Fruit fly (Drosophila melanogaster): ENCODE data around the gene CG17239.

Gene CG17239

dm6 chr2L:2252241-2252640 lies at the start of gene CG17239:
TSS of gene CG17239 (minus strand) at chr2L:2252341.
- TF ChIP-seq D1 (tag; optimal IDR thresholded peaks at IDR 0.05) (no peak), CG32121 (GFP tag; IDR thresholded peaks at IDR 0.05) (no peak), CG9948 (tag; optimal IDR thresholded peaks at IDR 0.05) (no peak), Pif1A (GFP tag; optimal IDR thresholded peaks at IDR 0.05) (no peak), CG4496 (GFP tag; IDR thresholded peaks at IDR 0.05) (no peak), rn (GFP tag; IDR thresholded peaks at IDR 0.05) (no peak), EcR (GFP tag; optimal IDR thresholded peaks at IDR 0.05) (no peak), gl (tag; optimal IDR thresholded peaks at IDR 0.05) (no peak), CG10348 (GFP tag; IDR thresholded peaks at IDR 0.05) (no peak), CG17806 (tag; optimal IDR thresholded peaks at IDR 0.05) (no peak), CG12605 (GFP tag; IDR thresholded peaks at IDR 0.05) (no peak), Pif1B (GFP tag; optimal IDR thresholded peaks at IDR 0.05) (no peak)

- TF ChIP-seq CG8301 (tag; optimal IDR thresholded peaks at IDR 0.05) (no peak), CG32121 (GFP tag; IDR thresholded peaks at IDR 0.05) (no peak), CG12605 (GFP tag; IDR thresholded peaks at IDR 0.05) (no peak), D1 (tag; optimal IDR thresholded peaks at IDR 0.05) (no peak), CG10348 (GFP tag; IDR thresholded peaks at IDR 0.05) (no peak), CG15710 (tag; optimal IDR thresholded peaks at IDR 0.05) (no peak)
Observed at dm6 chr2L:2299803-2300202, 47.7 kb upstream of the CG17239 start, which contains the start of gene CG31949. TSS of gene CG31949 (plus strand) at chr2L:2300103.

DNA sequence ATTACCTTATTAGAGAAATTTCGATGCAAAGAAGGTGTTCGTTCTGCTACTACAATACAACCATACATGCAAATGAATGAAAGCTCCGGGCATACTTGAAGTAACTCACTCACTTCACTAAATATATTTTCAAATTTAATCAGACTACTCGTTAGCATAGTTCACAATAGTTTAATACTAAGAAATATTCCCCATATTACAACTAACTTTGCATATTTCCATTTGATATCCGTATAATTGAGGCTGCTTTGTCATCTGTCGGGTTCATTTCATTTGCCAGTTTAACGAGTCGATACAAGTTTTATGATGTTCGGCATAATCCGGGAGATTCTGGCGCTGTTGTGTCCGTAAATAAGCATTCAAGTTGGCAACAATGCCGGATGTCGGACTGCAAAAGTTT lies 38.5 kb upstream of the CG17239 start, which contains the start of gene robl22E:
Gene robl22E, minus strand, starts transcription at position 101 of the 400 bp plus-strand sequence.
- TF ChIP-seq rn (GFP tag; IDR thresholded peaks at IDR 0.05) (no peak), CG9948 (tag; optimal IDR thresholded peaks at IDR 0.05) (no peak)

- TF ChIP-seq CG8301 (tag; optimal IDR thresholded peaks at IDR 0.05) (no peak), rn (GFP tag; IDR thresholded peaks at IDR 0.05) (no peak), Pif1B (GFP tag; optimal IDR thresholded peaks at IDR 0.05) (no peak), Snoo (tag; optimal IDR thresholded peaks at IDR 0.05) (no peak), CG10348 (GFP tag; IDR thresholded peaks at IDR 0.05) (no peak), CG32121 (GFP tag; IDR thresholded peaks at IDR 0.05) (no peak), Ets98B (GFP tag; IDR thresholded peaks at IDR 0.05) (no peak), CG17806 (tag; optimal IDR thresholded peaks at IDR 0.05) (no peak), CG12605 (GFP tag; IDR thresholded peaks at IDR 0.05) (no peak), CG15710 (tag; optimal IDR thresholded peaks at IDR 0.05) (no peak), CG14655 (GFP tag; optimal IDR thresholded peaks at IDR 0.05) (no peak), CG34367 (tag; optimal IDR thresholded peaks at IDR 0.05) (no peak), CG9948 (tag; optimal IDR thresholded peaks at IDR 0.05) (no peak), gl (tag; optimal IDR thresholded peaks at IDR 0.05) (no peak), EcR (GFP tag; optimal IDR thresholded peaks at IDR 0.05) (no peak), fd96Ca (GFP tag; IDR thresholded peaks at IDR 0.05) (no peak), CG8159 (tag; optimal IDR thresholded peaks at IDR 0.05) (no peak), CG13204 (GFP tag; optimal IDR thresholded peaks at IDR 0.05) (no peak), CG4496 (GFP tag; IDR thresholded peaks at IDR 0.05) (no peak), Pif1A (GFP tag; optimal IDR thresholded peaks at IDR 0.05) (no peak)
Observed at dm6 chr2L:2289316-2289715, 37.2 kb upstream of the CG17239 start, which contains the start of gene CG17237. TSS of gene CG17237 (minus strand) at chr2L:2289416.

- TF ChIP-seq CG12605 (GFP tag; IDR thresholded peaks at IDR 0.05) (no peak), CG10348 (GFP tag; IDR thresholded peaks at IDR 0.05) (no peak), Ets98B (GFP tag; IDR thresholded peaks at IDR 0.05) (no peak), CG13204 (GFP tag; optimal IDR thresholded peaks at IDR 0.05) (no peak)
Observed at dm6 chr2L:2287807-2288206, 35.7 kb upstream of the CG17239 start, which contains the start of gene CG42658. TSS of gene CG42658 (minus strand) at chr2L:2287907.

dm6 chr2L:2286773-2287172 lies 34.6 kb upstream of the CG17239 start, which contains the start of gene CG31681:
TSS of gene CG31681 (minus strand) at chr2L:2286873.
- TF ChIP-seq fd96Ca (GFP tag; IDR thresholded peaks at IDR 0.05) (no peak), CG8159 (tag; optimal IDR thresholded peaks at IDR 0.05) (no peak), CG12605 (GFP tag; IDR thresholded peaks at IDR 0.05) (no peak), Ets98B (GFP tag; IDR thresholded peaks at IDR 0.05) (no peak), D1 (tag; optimal IDR thresholded peaks at IDR 0.05) (no peak), CG14655 (GFP tag; optimal IDR thresholded peaks at IDR 0.05) (no peak), rn (GFP tag; IDR thresholded peaks at IDR 0.05) (no peak)

DNA sequence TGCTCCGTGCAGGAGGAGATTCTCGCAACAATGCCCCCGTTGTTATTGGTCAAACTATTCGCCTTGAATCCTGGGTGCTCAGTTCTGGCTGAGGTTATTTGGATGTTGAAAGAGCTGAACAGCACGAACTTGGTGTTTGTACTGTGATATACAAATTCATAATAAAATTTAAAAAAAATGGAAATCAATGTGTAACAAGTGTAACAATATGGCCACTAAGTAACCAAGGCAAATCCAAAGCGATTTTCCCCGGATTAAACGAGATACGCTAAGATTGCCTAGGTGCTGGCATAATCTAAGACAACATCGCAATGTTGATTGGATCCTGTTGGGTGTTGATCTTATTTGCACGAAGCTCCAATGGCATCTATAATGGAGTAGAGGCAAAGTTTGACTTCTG lies 32.7 kb upstream of the CG17239 start, which contains the start of gene CG4271:
Gene CG4271, plus strand, starts transcription at position 301 of the 400 bp plus-strand sequence.
- TF ChIP-seq gl (tag; optimal IDR thresholded peaks at IDR 0.05): no peak
- no peak for TF ChIP-seq rn (GFP tag; IDR thresholded peaks at IDR 0.05)
- TF ChIP-seq CG8159 (tag; optimal IDR thresholded peaks at IDR 0.05): no peak
- TF ChIP-seq CG14655 (GFP tag; optimal IDR thresholded peaks at IDR 0.05): no peak
- no peak for TF ChIP-seq CG10348 (GFP tag; IDR thresholded peaks at IDR 0.05)
- no peak for TF ChIP-seq D1 (tag; optimal IDR thresholded peaks at IDR 0.05)
- no peak for TF ChIP-seq fd96Ca (GFP tag; IDR thresholded peaks at IDR 0.05)
- no peak for TF ChIP-seq EcR (GFP tag; optimal IDR thresholded peaks at IDR 0.05)
- TF ChIP-seq CG13204 (GFP tag; optimal IDR thresholded peaks at IDR 0.05): no peak
- TF ChIP-seq Pif1B (GFP tag; optimal IDR thresholded peaks at IDR 0.05): no peak
- TF ChIP-seq CG34367 (tag; optimal IDR thresholded peaks at IDR 0.05): no peak
- TF ChIP-seq Snoo (tag; optimal IDR thresholded peaks at IDR 0.05): no peak
- no peak for TF ChIP-seq CG12605 (GFP tag; IDR thresholded peaks at IDR 0.05)
- no peak for TF ChIP-seq Pif1A (GFP tag; optimal IDR thresholded peaks at IDR 0.05)
- TF ChIP-seq Ets98B (GFP tag; IDR thresholded peaks at IDR 0.05): no peak

All from whole organism, pupa.